Worm (Caenorhabditis elegans) whole organism, L4/young adult: Measurements from ENCODE around the gene T07F12.4.

ENCODE experiments used
- W03F9.2 ChIP-seq: fragments of 150-350 bp; optimal IDR thresholded peaks from 2 replicates; lab custom pipeline; 2014; ENCODE audit warnings: missing biosample characterization, missing genetic modification characterization
- dao-5 ChIP-seq: sonication (generic microtip); optimal IDR thresholded peaks from 2 replicates; lab custom pipeline; 2016; ENCODE audit warnings: missing genotype, missing genetic modification characterization, moderate library complexity, missing compliant biosample characterization
- him-1 ChIP-seq: sonication (generic microtip); optimal IDR thresholded peaks from 2 replicates; lab custom pipeline; 2016; ENCODE audit warnings: missing genotype, missing genetic modification reagents, missing genetic modification characterization, missing compliant biosample characterization

- TF ChIP-seq dao-5 (tag; lab: Kevin White, UChicago), result no peak
- TF ChIP-seq W03F9.2 (tag; lab: Kevin White, UChicago), result no peak
- TF ChIP-seq him-1 (tag; lab: Kevin White, UChicago), result no peak
Measured at ce11 chrX:4872758-4873157, 27.9 kb downstream of the T07F12.4 start.
